Fruit fly (Drosophila melanogaster): ENCODE measurements around the gene CG10232.

Gene CG10232

DNA sequence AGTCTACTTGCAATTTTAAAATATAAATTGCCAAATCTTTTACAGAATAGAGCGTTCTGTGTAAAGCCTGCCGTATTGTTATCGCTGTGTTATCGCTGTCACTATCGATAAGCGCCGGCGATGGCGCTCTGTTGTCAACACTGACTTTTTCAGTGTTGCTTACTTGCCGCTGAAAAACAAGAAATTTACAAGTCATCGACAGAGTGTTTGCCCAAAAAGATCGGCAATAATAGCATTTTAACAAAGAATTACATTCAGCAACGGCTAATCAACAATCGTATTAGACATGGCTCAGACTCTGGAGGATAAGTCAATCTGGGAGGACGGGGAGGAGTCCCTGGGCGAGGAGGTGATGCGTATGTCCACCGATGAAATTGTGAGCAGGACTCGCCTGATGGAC lies 31.3 kb upstream of the CG10232 start, which contains the start of the genes RanBP3 and Rpt5:
Gene RanBP3 (minus strand): TSS at position 107 of the 400 bp plus-strand sequence.
Gene Rpt5 (plus strand): TSS at position 149 of the 400 bp plus-strand sequence.
- TF ChIP-seq lola (GFP tag; optimal IDR thresholded peaks at IDR 0.05) (no peak), dsf (GFP tag; optimal IDR thresholded peaks at IDR 0.05; ENCODE audit: borderline replicate concordance) (no peak), woc (GFP tag; optimal IDR thresholded peaks at IDR 0.05) (no peak), rgr (GFP tag; optimal IDR thresholded peaks at IDR 0.05) (peak; percentile 86), N (GFP tag; optimal IDR thresholded peaks at IDR 0.05) (no peak), Rel (GFP tag; optimal IDR thresholded peaks at IDR 0.05) (no peak), Rel (tag; optimal IDR thresholded peaks at IDR 0.05) (peak; percentile 70), Vsx2 (GFP tag; optimal IDR thresholded peaks at IDR 0.05; ENCODE audit: partially characterized antibody) (no peak), CrebA (GFP tag; optimal IDR thresholded peaks at IDR 0.05; ENCODE audit: borderline replicate concordance) (no peak), br (GFP tag; optimal IDR thresholded peaks at IDR 0.05) (peak; percentile 83), HLH106 (tag; optimal IDR thresholded peaks at IDR 0.05) (peak; percentile 51), CG32264 (GFP tag; optimal IDR thresholded peaks at IDR 0.05) (peak; percentile 47), OdsH (GFP tag; optimal IDR thresholded peaks at IDR 0.05) (peak; percentile 73), brk (GFP tag; optimal IDR thresholded peaks at IDR 0.05) (no peak), Jra (GFP tag; optimal IDR thresholded peaks at IDR 0.05) (no peak), pan (optimal IDR thresholded peaks at IDR 0.05) (no peak), Hnf4 (GFP tag; optimal IDR thresholded peaks at IDR 0.05) (no peak), Myc (optimal IDR thresholded peaks at IDR 0.05) (peak; percentile 32), CG9705 (GFP tag; optimal IDR thresholded peaks at IDR 0.05) (peak; percentile 53), dl (GFP tag; optimal IDR thresholded peaks at IDR 0.05; ENCODE audit: insufficient read depth in 1 of 2, partially characterized antibody in 2 of 2) (no peak), sv (GFP tag; optimal IDR thresholded peaks at IDR 0.05) (no peak), foxo (GFP tag; optimal IDR thresholded peaks at IDR 0.05) (peak in 1 of 2 experiments; percentile 85), tai (GFP tag; optimal IDR thresholded peaks at IDR 0.05) (no peak), fru (GFP tag; optimal IDR thresholded peaks at IDR 0.05) (peak; percentile 71), usp (GFP tag; optimal IDR thresholded peaks at IDR 0.05) (no peak), Mio (GFP tag; optimal IDR thresholded peaks at IDR 0.05) (peak; percentile 44), jim (GFP tag; optimal IDR thresholded peaks at IDR 0.05) (no peak), sage (GFP tag; optimal IDR thresholded peaks at IDR 0.05) (no peak), ey (GFP tag; optimal IDR thresholded peaks at IDR 0.05) (peak; percentile 46), GATAd (GFP tag; optimal IDR thresholded peaks at IDR 0.05) (no peak), h (GFP tag; optimal IDR thresholded peaks at IDR 0.05) (peak; percentile 85), dmrt93B (GFP tag; optimal IDR thresholded peaks at IDR 0.05) (no peak), Abd-B (GFP tag; optimal IDR thresholded peaks at IDR 0.05) (no peak), Dif (GFP tag; optimal IDR thresholded peaks at IDR 0.05; ENCODE audit: partially characterized antibody) (peak; percentile 16), psq (GFP tag; optimal IDR thresholded peaks at IDR 0.05) (peak; percentile 55), Dfd (GFP tag; optimal IDR thresholded peaks at IDR 0.05) (no peak), Sp1 (GFP tag; optimal IDR thresholded peaks at IDR 0.05) (peak; percentile 67), Hr83 (GFP tag; optimal IDR thresholded peaks at IDR 0.05; ENCODE audit: poor library complexity, severe bottlenecking) (peak; percentile 94), Hr78 (GFP tag; optimal IDR thresholded peaks at IDR 0.05) (no peak)

DNA sequence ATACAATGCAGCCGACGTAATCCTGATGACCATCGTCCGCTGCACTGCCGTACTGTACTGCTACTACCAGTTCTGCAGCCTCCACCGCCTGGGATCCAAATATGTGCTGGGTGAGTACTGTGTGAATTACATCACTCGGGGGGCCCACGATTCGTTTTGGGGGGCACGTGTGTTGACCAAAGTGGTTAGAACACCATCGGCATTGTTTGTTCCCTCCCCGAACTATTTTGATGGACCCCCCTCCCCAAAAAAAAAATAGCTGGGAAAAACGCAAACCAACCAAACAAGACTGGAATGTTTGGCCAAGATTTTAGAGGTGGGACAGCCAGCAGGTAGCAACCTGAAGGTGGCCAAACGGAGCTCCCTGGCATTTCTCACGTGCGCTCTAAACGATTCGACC lies 26.0 kb upstream of the CG10232 start:
- TF ChIP-seq Mio (GFP tag; optimal IDR thresholded peaks at IDR 0.05): no peak

DNA sequence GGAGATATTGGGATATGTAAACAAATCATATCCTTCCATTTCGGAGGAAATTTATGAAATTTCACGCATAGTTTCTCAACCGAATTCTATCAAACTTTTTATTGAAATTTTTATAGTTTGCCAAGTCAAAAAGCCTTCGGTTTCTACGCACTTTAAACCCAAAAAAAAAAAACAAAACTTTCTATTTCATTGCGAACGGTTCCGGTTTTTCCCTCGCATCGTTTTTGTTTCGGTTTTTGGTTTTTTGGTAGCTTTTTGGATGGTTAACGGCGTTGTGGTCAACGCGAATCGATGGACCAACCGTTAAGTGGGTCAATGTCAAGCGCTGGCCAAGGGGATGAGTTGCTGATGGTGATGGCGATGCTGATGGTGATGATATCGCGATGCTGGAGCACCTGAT lies 19.5 kb upstream of the CG10232 start:
- TF ChIP-seq fru (GFP tag; optimal IDR thresholded peaks at IDR 0.05) (no peak), Vsx2 (GFP tag; optimal IDR thresholded peaks at IDR 0.05; ENCODE audit: partially characterized antibody) (no peak), CG32264 (GFP tag; optimal IDR thresholded peaks at IDR 0.05) (no peak), dmrt93B (GFP tag; optimal IDR thresholded peaks at IDR 0.05) (no peak), dsf (GFP tag; optimal IDR thresholded peaks at IDR 0.05; ENCODE audit: borderline replicate concordance) (no peak), Hr78 (GFP tag; optimal IDR thresholded peaks at IDR 0.05) (no peak), sage (GFP tag; optimal IDR thresholded peaks at IDR 0.05) (no peak), Dif (GFP tag; optimal IDR thresholded peaks at IDR 0.05; ENCODE audit: partially characterized antibody) (no peak), CrebA (GFP tag; optimal IDR thresholded peaks at IDR 0.05; ENCODE audit: borderline replicate concordance) (no peak), ey (GFP tag; optimal IDR thresholded peaks at IDR 0.05) (no peak), foxo (GFP tag; optimal IDR thresholded peaks at IDR 0.05) (no peak)

Data from whole organism, wandering third instar larva.